Fruit fly (Drosophila melanogaster): ENCODE data around the gene CG31522.

Gene CG31522

DNA sequence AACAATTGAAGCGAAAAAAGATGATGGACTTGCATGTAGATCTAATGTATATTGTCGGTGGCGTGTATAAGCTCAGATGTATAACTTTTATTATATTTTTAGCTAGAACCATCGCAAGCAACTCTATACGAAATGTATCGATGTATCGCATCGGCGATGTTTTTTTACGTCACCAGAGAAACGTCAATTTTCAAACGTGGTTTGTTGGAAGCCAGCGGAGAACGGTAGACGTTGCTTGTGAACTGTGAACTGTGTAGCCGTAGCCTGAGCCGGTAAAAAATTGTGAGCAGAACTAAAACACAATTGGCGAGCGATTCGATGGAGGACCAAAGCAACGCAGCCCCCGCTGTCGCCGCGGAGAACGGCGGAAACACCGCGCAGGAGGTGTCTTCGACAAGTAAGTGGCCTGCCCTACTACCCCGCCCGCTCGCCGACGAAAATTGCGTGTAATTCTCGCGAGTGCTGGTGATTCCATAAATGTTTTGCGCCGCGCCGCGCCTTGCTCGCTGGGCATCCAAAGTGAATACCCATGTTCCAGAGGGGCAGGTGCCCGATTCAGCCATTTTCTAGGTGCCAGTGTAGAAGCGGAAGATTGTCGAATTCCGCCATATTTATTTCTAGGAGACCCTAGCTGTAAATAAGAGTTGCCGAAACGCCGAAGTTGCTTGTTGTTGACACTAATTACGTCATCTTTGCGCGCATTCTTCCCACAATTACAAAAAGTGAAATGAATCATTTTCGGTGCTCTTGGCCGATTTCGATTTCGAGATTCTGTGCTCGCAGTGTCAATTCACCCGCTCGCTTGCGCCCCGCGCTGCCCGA lies 59.6 kb downstream of the CG31522 start, which contains the start of gene lost:
lost (plus strand) TSS at position 193 of the 822 bp plus-strand sequence.
- peak; percentile 1 for TF ChIP-seq Sp1 (GFP tag; optimal IDR thresholded peaks at IDR 0.05)
- peak; percentile 60 for TF ChIP-seq Hnf4 (GFP tag; optimal IDR thresholded peaks at IDR 0.05)
- peak; percentile 25 for TF ChIP-seq dsf (GFP tag; optimal IDR thresholded peaks at IDR 0.05; ENCODE audit: borderline replicate concordance)
- peak; percentile 66 for TF ChIP-seq Hr83 (GFP tag; optimal IDR thresholded peaks at IDR 0.05; ENCODE audit: poor library complexity, severe bottlenecking)
- no peak for TF ChIP-seq pan (optimal IDR thresholded peaks at IDR 0.05)
- no peak for TF ChIP-seq GATAd (GFP tag; optimal IDR thresholded peaks at IDR 0.05)
- TF ChIP-seq N (GFP tag; optimal IDR thresholded peaks at IDR 0.05) = no peak
- no peak for TF ChIP-seq brk (GFP tag; optimal IDR thresholded peaks at IDR 0.05)
- TF ChIP-seq woc (GFP tag; optimal IDR thresholded peaks at IDR 0.05) = peak; percentile 44
- TF ChIP-seq Rel (GFP tag; optimal IDR thresholded peaks at IDR 0.05) = no peak
- peak; percentile 58 for TF ChIP-seq Rel (tag; optimal IDR thresholded peaks at IDR 0.05)
- TF ChIP-seq CG9705 (GFP tag; optimal IDR thresholded peaks at IDR 0.05) = no peak
- TF ChIP-seq foxo (GFP tag; optimal IDR thresholded peaks at IDR 0.05) = no peak
- TF ChIP-seq Myc (optimal IDR thresholded peaks at IDR 0.05) = peak; percentile 68
- peak; percentile 43 for TF ChIP-seq rgr (GFP tag; optimal IDR thresholded peaks at IDR 0.05)
- peak; percentile 57 for TF ChIP-seq Dif (GFP tag; optimal IDR thresholded peaks at IDR 0.05; ENCODE audit: partially characterized antibody)
- no peak for TF ChIP-seq Abd-B (GFP tag; optimal IDR thresholded peaks at IDR 0.05)
- no peak for TF ChIP-seq Vsx2 (GFP tag; optimal IDR thresholded peaks at IDR 0.05; ENCODE audit: partially characterized antibody)
- TF ChIP-seq HLH106 (tag; optimal IDR thresholded peaks at IDR 0.05) = peak; percentile 29

DNA sequence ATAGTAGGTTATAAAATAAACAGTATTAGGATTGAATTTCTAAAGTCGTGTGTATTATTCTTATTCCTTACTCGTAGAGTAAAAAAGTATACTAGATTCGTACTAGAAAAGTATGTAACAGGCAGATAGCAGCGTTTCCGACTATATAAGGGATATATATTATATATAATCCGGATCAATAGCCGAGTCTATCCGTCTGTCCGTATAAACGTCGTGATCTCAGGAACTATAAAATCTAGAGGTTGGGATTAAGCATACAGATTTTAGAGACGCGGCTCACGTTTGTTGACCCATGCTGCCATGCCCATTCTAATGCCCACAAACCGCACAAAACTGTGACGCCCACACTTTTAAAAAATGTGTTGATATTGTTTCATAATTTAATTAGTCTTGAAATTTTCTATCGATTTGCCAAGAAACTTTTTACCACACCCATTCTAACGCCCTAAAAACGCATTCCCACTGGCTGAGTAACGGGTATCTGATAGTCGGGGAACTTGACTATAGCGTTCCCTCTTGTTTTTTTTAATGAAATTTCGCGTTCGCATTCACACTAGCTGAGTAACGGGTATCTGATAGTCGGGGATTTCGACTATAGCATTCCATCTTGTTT lies 60.6 kb downstream of the CG31522 start, which contains the start of gene CG9853:
CG9853 (minus strand) TSS at position 51 of the 613 bp plus-strand sequence.
- TF ChIP-seq Dfd (GFP tag; optimal IDR thresholded peaks at IDR 0.05) (peak; percentile 92), Hr83 (GFP tag; optimal IDR thresholded peaks at IDR 0.05; ENCODE audit: poor library complexity, severe bottlenecking) (no peak)

dm6 chr3R:4400497-4400833 lies 62.2 kb downstream of the CG31522 start, which contains the start of gene CG14647:
TSS of gene CG14647 (plus strand) at chr3R:4400510.
- no peak for TF ChIP-seq Rel (GFP tag; optimal IDR thresholded peaks at IDR 0.05)
- peak; percentile 96 for TF ChIP-seq Rel (tag; optimal IDR thresholded peaks at IDR 0.05)
- no peak for TF ChIP-seq Vsx2 (GFP tag; optimal IDR thresholded peaks at IDR 0.05; ENCODE audit: partially characterized antibody)

- no peak for TF ChIP-seq rgr (GFP tag; optimal IDR thresholded peaks at IDR 0.05)
- TF ChIP-seq woc (GFP tag; optimal IDR thresholded peaks at IDR 0.05) = peak; percentile 62
- peak; percentile 48 for TF ChIP-seq Abd-B (GFP tag; optimal IDR thresholded peaks at IDR 0.05)
- peak; percentile 16 for TF ChIP-seq dmrt93B (GFP tag; optimal IDR thresholded peaks at IDR 0.05)
- peak; percentile 88 for TF ChIP-seq N (GFP tag; optimal IDR thresholded peaks at IDR 0.05)
- TF ChIP-seq fru (GFP tag; optimal IDR thresholded peaks at IDR 0.05) = no peak
- TF ChIP-seq psq (GFP tag; optimal IDR thresholded peaks at IDR 0.05) = peak; percentile 65
- TF ChIP-seq Hr78 (GFP tag; optimal IDR thresholded peaks at IDR 0.05) = peak; percentile 67
- peak; percentile 28 for TF ChIP-seq HLH106 (tag; optimal IDR thresholded peaks at IDR 0.05)
- TF ChIP-seq h (GFP tag; optimal IDR thresholded peaks at IDR 0.05) = peak; percentile 11
Observed at dm6 chr3R:4399810-4400496, 62.7 kb downstream of the CG31522 start.

dm6 chr3R:4397403-4398079 lies 65.1 kb downstream of the CG31522 start, which contains the start of gene CG9855:
TSS of gene CG9855 (minus strand) at chr3R:4397875.
- TF ChIP-seq h (GFP tag; optimal IDR thresholded peaks at IDR 0.05) = peak; percentile 4
- TF ChIP-seq CG9705 (GFP tag; optimal IDR thresholded peaks at IDR 0.05) = no peak
- TF ChIP-seq Mio (GFP tag; optimal IDR thresholded peaks at IDR 0.05) = no peak
- no peak for TF ChIP-seq Rel (GFP tag; optimal IDR thresholded peaks at IDR 0.05)
- peak; percentile 92 for TF ChIP-seq Rel (tag; optimal IDR thresholded peaks at IDR 0.05)
- TF ChIP-seq woc (GFP tag; optimal IDR thresholded peaks at IDR 0.05) = peak; percentile 6
- TF ChIP-seq CrebA (GFP tag; optimal IDR thresholded peaks at IDR 0.05; ENCODE audit: borderline replicate concordance) = no peak
- no peak for TF ChIP-seq sv (GFP tag; optimal IDR thresholded peaks at IDR 0.05)
- TF ChIP-seq lola (GFP tag; optimal IDR thresholded peaks at IDR 0.05) = no peak
